Fruit fly (Drosophila melanogaster) whole organism, prepupa: Measurements from ENCODE around the gene dlt.

Source experiments
- CG10669 ChIP-seq: fragments of 200-800 bp; sonication (Bioruptor generic); optimal IDR thresholded peaks from 3 replicates; lab custom pipeline; 2018; ENCODE audit warnings: missing biosample characterization, mild to moderate bottlenecking, missing genetic modification characterization, moderate library complexity
- CG11294 ChIP-seq: fragments of 200-800 bp; sonication (Bioruptor generic); IDR thresholded peaks from 2 replicates; pipeline ENCODE4 v1.3.6; 2022; ENCODE audit warnings: missing biosample characterization, missing genetic modification characterization
- CG11762 ChIP-seq: fragments of 200-800 bp; sonication (Bioruptor generic); optimal IDR thresholded peaks from 3 replicates; lab custom pipeline; 2016; ENCODE audit warnings: missing biosample characterization, missing genetic modification characterization; ENCODE audit not compliant: insufficient read depth
- CG11902 ChIP-seq: fragments of 200-800 bp; sonication (Bioruptor generic); optimal IDR thresholded peaks from 3 replicates; lab custom pipeline; 2016; ENCODE audit warnings: missing biosample characterization, missing genetic modification characterization
- CG15336 ChIP-seq: fragments of 200-800 bp; sonication (Bioruptor generic); IDR thresholded peaks from 2 replicates; pipeline ENCODE4 v1.3.6; 2022; ENCODE audit warnings: missing biosample characterization, missing genetic modification characterization
- CG1621 ChIP-seq: fragments of 200-800 bp; sonication (Bioruptor generic); optimal IDR thresholded peaks from 3 replicates; lab custom pipeline; 2018; ENCODE audit warnings: missing biosample characterization, mild to moderate bottlenecking, missing genetic modification characterization
- CG16779 ChIP-seq: fragments of 200-800 bp; sonication (Bioruptor generic); optimal IDR thresholded peaks from 3 replicates; lab custom pipeline; 2017; ENCODE audit warnings: missing biosample characterization, mild to moderate bottlenecking, missing genetic modification characterization
- CG3032 ChIP-seq: fragments of 200-800 bp; optimal IDR thresholded peaks from 2 replicates; lab custom pipeline; 2019; ENCODE audit warnings: missing biosample characterization, mild to moderate bottlenecking, missing genetic modification characterization, moderate library complexity
- CG31627 ChIP-seq: fragments of 200-800 bp; sonication (Bioruptor generic); optimal IDR thresholded peaks from 3 replicates; lab custom pipeline; 2016; ENCODE audit warnings: missing biosample characterization, missing genetic modification characterization
- CG34406 ChIP-seq: fragments of 200-800 bp; sonication (Bioruptor generic); optimal IDR thresholded peaks from 3 replicates; lab custom pipeline; 2016; ENCODE audit warnings: missing biosample characterization, missing genetic modification characterization
- CG3919 ChIP-seq: fragments of 200-800 bp; sonication (Bioruptor generic); optimal IDR thresholded peaks from 3 replicates; lab custom pipeline; 2016; ENCODE audit warnings: missing biosample characterization, missing genetic modification characterization
- CG4318 ChIP-seq: fragments of 200-800 bp; sonication (Bioruptor generic); optimal IDR thresholded peaks from 3 replicates; lab custom pipeline; 2017; ENCODE audit warnings: missing biosample characterization, mild to moderate bottlenecking, missing genetic modification characterization
- CG6163 ChIP-seq: fragments of 200-800 bp; sonication (Bioruptor generic); IDR thresholded peaks from 3 replicates; pipeline ENCODE4 v1.3.6; 2022; ENCODE audit warnings: missing biosample characterization, missing genetic modification characterization
- CG6276 ChIP-seq: fragments of 200-800 bp; sonication (Bioruptor generic); optimal IDR thresholded peaks from 2 replicates; lab custom pipeline; 2017; ENCODE audit warnings: missing biosample characterization, mild to moderate bottlenecking, missing genetic modification characterization
- CG6808 ChIP-seq: fragments of 200-800 bp; sonication (Bioruptor generic); optimal IDR thresholded peaks from 3 replicates; lab custom pipeline; 2017; ENCODE audit warnings: missing biosample characterization, missing genetic modification characterization, mild to moderate bottlenecking, moderate library complexity, missing genetic modification reagents
- CG8119 ChIP-seq: fragments of 200-800 bp; sonication (Bioruptor generic); IDR thresholded peaks from 3 replicates; pipeline ENCODE4 v1.3.6; 2022; ENCODE audit warnings: missing biosample characterization, missing genetic modification characterization
- CG8319 ChIP-seq: fragments of 200-800 bp; sonication (Bioruptor generic); optimal IDR thresholded peaks from 3 replicates; lab custom pipeline; 2016; ENCODE audit warnings: missing biosample characterization, missing genetic modification characterization
- CG8632 ChIP-seq: fragments of 200-800 bp; sonication (Bioruptor generic); optimal IDR thresholded peaks from 3 replicates; lab custom pipeline; 2016; ENCODE audit warnings: missing biosample characterization, missing genetic modification characterization
- CG9139 ChIP-seq: fragments of 200-800 bp; sonication (Bioruptor generic); optimal IDR thresholded peaks from 3 replicates; lab custom pipeline; 2017; ENCODE audit warnings: missing biosample characterization, mild to moderate bottlenecking, missing genetic modification characterization
- Eip75B ChIP-seq: fragments of 200-800 bp; sonication (Bioruptor generic); optimal IDR thresholded peaks from 3 replicates; lab custom pipeline; 2016; ENCODE audit warnings: missing biosample characterization, missing genetic modification characterization
- Eip78C ChIP-seq: fragments of 200-800 bp; sonication (Bioruptor generic); peaks from one replicate; lab custom pipeline; 2016; ENCODE audit warnings: missing biosample characterization, missing genetic modification characterization
- Ets21C ChIP-seq: fragments of 200-800 bp; sonication (Bioruptor generic); optimal IDR thresholded peaks from 3 replicates; lab custom pipeline; 2016; ENCODE audit warnings: missing biosample characterization, missing genetic modification characterization
- Ets96B ChIP-seq: fragments of 200-800 bp; optimal IDR thresholded peaks from 2 replicates; lab custom pipeline; 2019; ENCODE audit warnings: missing biosample characterization, mild to moderate bottlenecking, missing genetic modification characterization, moderate library complexity
- Hr38 ChIP-seq: sonication (Bioruptor generic); optimal IDR thresholded peaks from 2 replicates; lab custom pipeline; 2016; ENCODE audit warnings: missing biosample characterization, missing genetic modification characterization
- Hr4 ChIP-seq: fragments of 200-800 bp; sonication (Bioruptor generic); optimal IDR thresholded peaks from 3 replicates; lab custom pipeline; 2016; ENCODE audit warnings: missing biosample characterization, missing genetic modification characterization
- Lpt ChIP-seq: fragments of 200-800 bp; sonication (Bioruptor generic); optimal IDR thresholded peaks from 3 replicates; lab custom pipeline; 2016; ENCODE audit warnings: missing biosample characterization, missing genetic modification characterization
- Met ChIP-seq: fragments of 200-800 bp; sonication (Bioruptor generic); optimal IDR thresholded peaks from 3 replicates; lab custom pipeline; 2016; ENCODE audit warnings: missing biosample characterization, missing genetic modification characterization
- Sox102F ChIP-seq: fragments of 200-800 bp; sonication (Bioruptor generic); optimal IDR thresholded peaks from 2 replicates; lab custom pipeline; 2016; ENCODE audit warnings: missing biosample characterization, mild to moderate bottlenecking, missing genetic modification characterization
- Sox14 ChIP-seq: fragments of 200-800 bp; sonication (Bioruptor generic); optimal IDR thresholded peaks from 3 replicates; lab custom pipeline; 2016; ENCODE audit warnings: missing biosample characterization, missing genetic modification characterization
- Sox15 ChIP-seq: fragments of 200-800 bp; sonication (Bioruptor generic); optimal IDR thresholded peaks from 3 replicates; lab custom pipeline; 2016; ENCODE audit warnings: missing biosample characterization, missing genetic modification characterization
- cyc ChIP-seq: fragments of 200-800 bp; sonication (Bioruptor generic); optimal IDR thresholded peaks from 3 replicates; lab custom pipeline; 2016; ENCODE audit warnings: missing biosample characterization, missing genetic modification characterization
- dsx ChIP-seq: fragments of 200-800 bp; optimal IDR thresholded peaks from 3 replicates; lab custom pipeline; 2019; ENCODE audit warnings: missing biosample characterization, mild to moderate bottlenecking, missing genetic modification characterization, moderate library complexity; ENCODE audit not compliant: poor library complexity, severe bottlenecking
- eg ChIP-seq: fragments of 200-800 bp; sonication (Bioruptor generic); IDR thresholded peaks from 3 replicates; pipeline ENCODE4 v1.3.6; 2022; ENCODE audit warnings: missing biosample characterization, missing genetic modification characterization
- esn ChIP-seq: fragments of 200-800 bp; sonication (Bioruptor generic); optimal IDR thresholded peaks from 2 replicates; lab custom pipeline; 2016; ENCODE audit warnings: missing biosample characterization, mild to moderate bottlenecking, missing genetic modification characterization, moderate library complexity
- fd59A ChIP-seq: fragments of 200-800 bp; sonication (Bioruptor generic); optimal IDR thresholded peaks from 2 replicates; lab custom pipeline; 2017; ENCODE audit warnings: missing biosample characterization, mild to moderate bottlenecking, missing genetic modification characterization, missing genetic modification reagents
- fd85E ChIP-seq: fragments of 200-800 bp; sonication (Bioruptor generic); optimal IDR thresholded peaks from 3 replicates; lab custom pipeline; 2016; ENCODE audit warnings: missing biosample characterization, missing genetic modification characterization
- fkh ChIP-seq: fragments of 200-800 bp; sonication (Bioruptor generic); optimal IDR thresholded peaks from 3 replicates; lab custom pipeline; 2017; ENCODE audit warnings: missing biosample characterization, mild to moderate bottlenecking, missing genetic modification characterization, moderate library complexity
- lz ChIP-seq: fragments of 200-800 bp; sonication (Bioruptor generic); optimal IDR thresholded peaks from 3 replicates; lab custom pipeline; 2016; ENCODE audit warnings: missing biosample characterization, missing genetic modification characterization
- net ChIP-seq: fragments of 200-800 bp; sonication (Bioruptor generic); optimal IDR thresholded peaks from 3 replicates; lab custom pipeline; 2016; ENCODE audit warnings: missing biosample characterization, missing genetic modification characterization
- pdm3 ChIP-seq: fragments of 200-800 bp; sonication (Bioruptor generic); optimal IDR thresholded peaks from 3 replicates; lab custom pipeline; 2016; ENCODE audit warnings: missing biosample characterization, missing genetic modification characterization
- salr ChIP-seq, 2 experiments: fragments of 200-800 bp; sonication (Bioruptor generic); optimal IDR thresholded peaks; 3 replicates each; lab custom pipeline; 2016 to 2018; ENCODE audit warnings: missing biosample characterization in 2 of 2, missing genetic modification characterization in 2 of 2, mild to moderate bottlenecking in 1 of 2
- ss ChIP-seq, 2 experiments: fragments of 200-800 bp; sonication (Bioruptor generic); optimal IDR thresholded peaks; 2 replicates in 1 of 2; 3 replicates in 1 of 2; lab custom pipeline; 2017 to 2018; ENCODE audit warnings: mild to moderate bottlenecking in 2 of 2, missing biosample characterization in 2 of 2, missing genetic modification characterization in 2 of 2, moderate library complexity in 1 of 2
- topi ChIP-seq: fragments of 200-800 bp; sonication (Bioruptor generic); optimal IDR thresholded peaks from 3 replicates; lab custom pipeline; 2016; ENCODE audit warnings: missing biosample characterization, missing genetic modification characterization
- vri ChIP-seq: fragments of 200-800 bp; sonication (Bioruptor generic); optimal IDR thresholded peaks from 3 replicates; lab custom pipeline; 2016; ENCODE audit warnings: missing biosample characterization, mild to moderate bottlenecking, missing genetic modification characterization

Gene dlt

dm6 chr3L:1794943-1795696 is at the start of gene dlt, which contains the start of the genes alpha-Spec and Cdc37:
dlt (minus strand) TSS chr3L:1795328.
alpha-Spec (minus strand) TSS chr3L:1795328.
Cdc37 (plus strand) TSS chr3L:1795392.
- peak; percentile 61 for TF ChIP-seq Ets96B
- TF ChIP-seq CG11902 (GFP tag; lab: Kevin White, UChicago), result no peak
- TF ChIP-seq Sox15 (GFP tag; lab: Kevin White, UChicago), result no peak
- no peak for TF ChIP-seq CG6808
- no peak for TF ChIP-seq CG4318 (GFP tag; lab: Kevin White, UChicago)
- TF ChIP-seq Eip78C (GFP tag; lab: Kevin White, UChicago), result no peak
- TF ChIP-seq Eip75B (GFP tag; lab: Kevin White, UChicago), result no peak
- TF ChIP-seq dsx (GFP tag; lab: Kevin White, UChicago), result peak; percentile 49
- TF ChIP-seq eg (GFP tag; lab: Robert Waterston, UW), result 0 out of 3 replicates have a peak, but pooled peaks have one; percentile 29
- TF ChIP-seq salr (GFP tag; optimal IDR thresholded peaks at IDR 0.05; lab: Kevin White, UChicago), result peak in 1 of 2 experiments; percentile 3
- no peak for TF ChIP-seq fkh
- no peak for TF ChIP-seq Met (GFP tag; lab: Kevin White, UChicago)
- peak; percentile 21 for TF ChIP-seq CG3032 (tag; lab: Kevin White, UChicago)
- TF ChIP-seq CG6276 (GFP tag; lab: Kevin White, UChicago), result no peak
- TF ChIP-seq Lpt (GFP tag; lab: Kevin White, UChicago), result no peak
- TF ChIP-seq Sox14 (GFP tag; lab: Kevin White, UChicago), result peak; percentile 70
- 0 out of 3 replicates have a peak, but pooled peaks have one; percentile 27 for TF ChIP-seq CG8119
- peak; percentile 42 for TF ChIP-seq CG1621 (tag; lab: Kevin White, UChicago)
- peak; percentile 33 for TF ChIP-seq cyc (GFP tag; lab: Kevin White, UChicago)
- peak; percentile 35 for TF ChIP-seq lz (GFP tag; lab: Kevin White, UChicago)
- peak; percentile 39 for TF ChIP-seq esn (GFP tag; lab: Kevin White, UChicago)
- peak; percentile 27 for TF ChIP-seq CG31627 (GFP tag; lab: Kevin White, UChicago)

dm6 chr3L:1844600-1844999 is 49.5 kb upstream of the dlt start:
- no peak for TF ChIP-seq CG9139 (GFP tag; lab: Kevin White, UChicago)
- TF ChIP-seq Ets96B, result no peak
- TF ChIP-seq topi, result no peak
- no peak for TF ChIP-seq net (GFP tag; lab: Kevin White, UChicago)
- TF ChIP-seq CG11902 (GFP tag; lab: Kevin White, UChicago), result no peak
- TF ChIP-seq eg (GFP tag; lab: Robert Waterston, UW), result peak; percentile 90
- no peak for TF ChIP-seq Sox14 (GFP tag; lab: Kevin White, UChicago)
- no peak for TF ChIP-seq esn (GFP tag; lab: Kevin White, UChicago)
- TF ChIP-seq CG8119, result peak; percentile 78
- TF ChIP-seq Hr38, result peak; percentile 1
- TF ChIP-seq Lpt (GFP tag; lab: Kevin White, UChicago), result peak; percentile 47
- TF ChIP-seq CG11762 (GFP tag; lab: Kevin White, UChicago), result no peak
- TF ChIP-seq vri, result no peak
- no peak for TF ChIP-seq fd85E
- no peak for TF ChIP-seq CG1621 (tag; lab: Kevin White, UChicago)
- TF ChIP-seq fd59A (GFP tag; lab: Kevin White, UChicago), result no peak
- TF ChIP-seq CG6276 (GFP tag; lab: Kevin White, UChicago), result peak; percentile 66
- TF ChIP-seq fkh, result no peak
- TF ChIP-seq CG15336, result peak; percentile 76
- TF ChIP-seq Hr4 (GFP tag; lab: Kevin White, UChicago), result peak; percentile 72
- peak; percentile 63; the same call in 1 of the 2 replicates for TF ChIP-seq CG11294 (GFP tag; lab: Robert Waterston, UW)
- TF ChIP-seq CG16779 (tag; lab: Kevin White, UChicago), result no peak
- no peak for TF ChIP-seq Ets21C (GFP tag; lab: Kevin White, UChicago)
- TF ChIP-seq CG6163 (GFP tag; lab: Robert Waterston, UW), result peak; percentile 74; the same call in 2 of the 3 replicates
- no peak for TF ChIP-seq CG31627 (GFP tag; lab: Kevin White, UChicago)
- no peak for TF ChIP-seq CG8632 (GFP tag; lab: Kevin White, UChicago)
- TF ChIP-seq cyc (GFP tag; lab: Kevin White, UChicago), result no peak
- no peak for TF ChIP-seq Sox102F
- TF ChIP-seq salr (GFP tag; optimal IDR thresholded peaks at IDR 0.05; lab: Kevin White, UChicago), result peak in 1 of 2 experiments; percentile 14
- TF ChIP-seq CG34406 (GFP tag; lab: Kevin White, UChicago), result no peak
- no peak for TF ChIP-seq Eip75B (GFP tag; lab: Kevin White, UChicago)
- TF ChIP-seq dsx (GFP tag; lab: Kevin White, UChicago), result no peak
- no peak for TF ChIP-seq CG10669 (GFP tag; lab: Kevin White, UChicago)
- TF ChIP-seq CG3919 (GFP tag; lab: Kevin White, UChicago), result no peak
- TF ChIP-seq ss (GFP tag; optimal IDR thresholded peaks at IDR 0.05; lab: Kevin White, UChicago), result no peak
- TF ChIP-seq lz (GFP tag; lab: Kevin White, UChicago), result no peak
- no peak for TF ChIP-seq Met (GFP tag; lab: Kevin White, UChicago)
- no peak for TF ChIP-seq CG3032 (tag; lab: Kevin White, UChicago)
- peak; percentile 37 for TF ChIP-seq pdm3 (GFP tag; lab: Kevin White, UChicago)
- TF ChIP-seq CG8319, result no peak
- no peak for TF ChIP-seq Eip78C (GFP tag; lab: Kevin White, UChicago)
